Fruit fly (Drosophila melanogaster) whole organism, embryonic: ENCODE data around the gene CG15382.

Experiments used
- Ada2b ChIP-seq: fragments of 200-800 bp; sonication (Bioruptor generic); IDR thresholded peaks from 2 replicates; pipeline ENCODE4 v1.3.6; 2022; ENCODE audit warnings: missing biosample characterization, missing genetic modification characterization
- Atf-2 ChIP-seq: fragments of 200-800 bp; sonication (Bioruptor generic); optimal IDR thresholded peaks from 2 replicates; lab custom pipeline; 2016; ENCODE audit warnings: missing biosample characterization, missing genetic modification characterization
- Bteb2 ChIP-seq: fragments of 200-800 bp; sonication (Bioruptor generic); optimal IDR thresholded peaks from 2 replicates; lab custom pipeline; 2016; ENCODE audit warnings: missing biosample characterization, missing genetic modification characterization
- CG11695 ChIP-seq: fragments of 200-800 bp; sonication (Bioruptor generic); IDR thresholded peaks from 3 replicates; pipeline ENCODE4 v1.3.6; 2022; ENCODE audit warnings: missing biosample characterization, missing genetic modification characterization
- CG13123 ChIP-seq: fragments of 200-800 bp; sonication (Bioruptor generic); optimal IDR thresholded peaks from 2 replicates; lab custom pipeline; 2016; ENCODE audit warnings: missing biosample characterization, missing genetic modification characterization
- CG15073 ChIP-seq: fragments of 200-800 bp; sonication (Bioruptor generic); optimal IDR thresholded peaks from 2 replicates; lab custom pipeline; 2016; ENCODE audit warnings: missing biosample characterization, missing genetic modification characterization
- CG30403 ChIP-seq: fragments of 200-800 bp; sonication (Bioruptor generic); optimal IDR thresholded peaks from 3 replicates; lab custom pipeline; 2016; ENCODE audit warnings: missing biosample characterization, missing genetic modification characterization
- CG3163 ChIP-seq: fragments of 200-800 bp; sonication (Bioruptor generic); optimal IDR thresholded peaks from 3 replicates; lab custom pipeline; 2016; ENCODE audit warnings: missing biosample characterization, missing genetic modification characterization
- CG34376 ChIP-seq: fragments of 200-800 bp; sonication (Bioruptor generic); optimal IDR thresholded peaks from 2 replicates; lab custom pipeline; 2018; ENCODE audit warnings: missing biosample characterization, mild to moderate bottlenecking, missing genetic modification characterization
- CG5245 ChIP-seq: fragments of 200-800 bp; sonication (Bioruptor generic); optimal IDR thresholded peaks from 3 replicates; lab custom pipeline; 2016; ENCODE audit warnings: missing biosample characterization, missing genetic modification characterization
- CG6791 ChIP-seq: fragments of 200-800 bp; sonication (Bioruptor generic); IDR thresholded peaks from 3 replicates; pipeline ENCODE4 v1.3.6; 2022; ENCODE audit warnings: missing biosample characterization, missing genetic modification characterization; ENCODE audit not compliant: partially characterized antibody
- CG6854 ChIP-seq: fragments of 200-800 bp; sonication (Bioruptor generic); optimal IDR thresholded peaks from 3 replicates; lab custom pipeline; 2017; ENCODE audit warnings: missing biosample characterization, mild to moderate bottlenecking, missing genetic modification characterization
- CG8924 ChIP-seq: fragments of 200-800 bp; optimal IDR thresholded peaks from 3 replicates; lab custom pipeline; 2019; ENCODE audit warnings: missing biosample characterization, mild to moderate bottlenecking, missing genetic modification characterization, moderate library complexity
- Camta ChIP-seq: fragments of 200-800 bp; sonication (Bioruptor generic); optimal IDR thresholded peaks from 2 replicates; lab custom pipeline; 2016; ENCODE audit warnings: missing biosample characterization, missing genetic modification characterization
- Dfd ChIP-seq, 2 experiments: fragments of >200 bp; optimal IDR thresholded peaks; 2 replicates each; lab custom pipeline; 2017; ENCODE audit warnings: missing biosample characterization in 2 of 2, missing genetic modification characterization in 2 of 2
- Dp ChIP-seq: fragments of 200-800 bp; sonication (Bioruptor generic); optimal IDR thresholded peaks from 2 replicates; lab custom pipeline; 2018; ENCODE audit warnings: missing biosample characterization, mild to moderate bottlenecking, missing genetic modification characterization, moderate library complexity
- Fer1 ChIP-seq: fragments of 200-800 bp; sonication (Bioruptor generic); optimal IDR thresholded peaks from 2 replicates; lab custom pipeline; 2017; ENCODE audit warnings: missing biosample characterization, mild to moderate bottlenecking, missing genetic modification characterization
- Gsc ChIP-seq: fragments of 200-800 bp; sonication (Bioruptor generic); IDR thresholded peaks from 2 replicates; pipeline ENCODE4 v1.3.6; 2022; ENCODE audit warnings: missing biosample characterization, missing genetic modification characterization
- Gug ChIP-seq: fragments of 200-800 bp; sonication (Bioruptor generic); IDR thresholded peaks from 4 replicates; pipeline ENCODE4 v1.3.6; 2022; ENCODE audit warnings: missing biosample characterization, missing genetic modification characterization
- Lpt ChIP-seq: fragments of >200 bp; optimal IDR thresholded peaks from 2 replicates; lab custom pipeline; 2018; ENCODE audit warnings: missing biosample characterization, missing genetic modification characterization
- MESR4 ChIP-seq: fragments of 200-800 bp; sonication (Bioruptor generic); optimal IDR thresholded peaks from 2 replicates; lab custom pipeline; 2018; ENCODE audit warnings: missing biosample characterization, mild to moderate bottlenecking, missing genetic modification characterization, moderate library complexity
- Mrtf ChIP-seq: fragments of 200-800 bp; sonication (Bioruptor generic); IDR thresholded peaks from 3 replicates; pipeline ENCODE4 v1.3.6; 2022; ENCODE audit warnings: missing biosample characterization, missing genetic modification characterization
- Myb ChIP-seq: fragments of 200-800 bp; sonication (Bioruptor generic); optimal IDR thresholded peaks from 2 replicates; lab custom pipeline; 2016; ENCODE audit warnings: missing biosample characterization, missing genetic modification characterization
- Nf-YA ChIP-seq: fragments of 200-800 bp; sonication (Bioruptor generic); IDR thresholded peaks from 2 replicates; pipeline ENCODE4 v1.3.6; 2022; ENCODE audit warnings: missing biosample characterization, missing genetic modification characterization
- Pdp1 ChIP-seq, 2 experiments: fragments of 200-800 bp; sonication (Bioruptor generic); optimal IDR thresholded peaks; 3 replicates each; lab custom pipeline; 2016; ENCODE audit warnings: missing biosample characterization in 2 of 2, missing genetic modification characterization in 2 of 2, mild to moderate bottlenecking in 1 of 2, moderate library complexity in 1 of 2
- Rx ChIP-seq: fragments of 200-800 bp; sonication (Bioruptor generic); IDR thresholded peaks from 2 replicates; pipeline ENCODE4 v1.3.6; 2022; ENCODE audit warnings: missing biosample characterization, missing genetic modification characterization
- Stat92E ChIP-seq, 3 experiments: fragments of >200 bp in 2 of 3; fragments of 200-800 bp in 1 of 3; sonication (Bioruptor generic) in 1 of 3; optimal IDR thresholded peaks; 2 replicates each; lab custom pipeline; 2017 to 2019; ENCODE audit warnings: missing biosample characterization in 3 of 3, missing genetic modification characterization in 3 of 3, mild to moderate bottlenecking in 1 of 3, moderate library complexity in 1 of 3
- YL-1 ChIP-seq: fragments of 200-800 bp; sonication (Bioruptor generic); optimal IDR thresholded peaks from 3 replicates; lab custom pipeline; 2017; ENCODE audit warnings: missing biosample characterization, mild to moderate bottlenecking, missing genetic modification characterization
- al ChIP-seq: fragments of 200-800 bp; sonication (Bioruptor generic); IDR thresholded peaks from 2 replicates; pipeline ENCODE4 v1.3.6; 2022; ENCODE audit warnings: missing biosample characterization, missing genetic modification characterization
- bcd ChIP-seq: fragments of 200-800 bp; sonication (Bioruptor generic); optimal IDR thresholded peaks from 2 replicates; lab custom pipeline; 2017; ENCODE audit warnings: missing biosample characterization, mild to moderate bottlenecking, missing genetic modification characterization
- bowl ChIP-seq: fragments of 200-800 bp; sonication (Bioruptor generic); IDR thresholded peaks from 2 replicates; pipeline ENCODE4 v1.3.6; 2022; ENCODE audit warnings: missing biosample characterization, missing genetic modification characterization
- crol ChIP-seq: fragments of 200-800 bp; sonication (Bioruptor generic); IDR thresholded peaks from 2 replicates; pipeline ENCODE4 v1.3.6; 2022; ENCODE audit warnings: missing biosample characterization, missing genetic modification characterization
- dati ChIP-seq: fragments of 200-800 bp; sonication (Bioruptor generic); IDR thresholded peaks from 2 replicates; pipeline ENCODE4 v1.3.6; 2022; ENCODE audit warnings: missing biosample characterization, missing genetic modification characterization
- disco-r ChIP-seq: fragments of 200-800 bp; sonication (Bioruptor generic); optimal IDR thresholded peaks from 2 replicates; lab custom pipeline; 2016; ENCODE audit warnings: missing biosample characterization, missing genetic modification characterization
- fd64A ChIP-seq: fragments of 200-800 bp; sonication (Bioruptor generic); optimal IDR thresholded peaks from 3 replicates; lab custom pipeline; 2018; ENCODE audit warnings: missing biosample characterization, mild to moderate bottlenecking, missing genetic modification characterization
- fd96Cb ChIP-seq: fragments of 200-800 bp; sonication (Bioruptor generic); optimal IDR thresholded peaks from 2 replicates; lab custom pipeline; 2018; ENCODE audit warnings: missing biosample characterization, mild to moderate bottlenecking, missing genetic modification characterization, moderate library complexity
- gcm ChIP-seq: fragments of 200-800 bp; sonication (Bioruptor generic); optimal IDR thresholded peaks from 2 replicates; lab custom pipeline; 2019; ENCODE audit warnings: missing biosample characterization, mild to moderate bottlenecking, missing genetic modification characterization, moderate library complexity
- grn ChIP-seq: fragments of 200-800 bp; sonication (Bioruptor generic); optimal IDR thresholded peaks from 3 replicates; lab custom pipeline; 2017; ENCODE audit warnings: missing biosample characterization, missing genetic modification characterization
- lmd ChIP-seq: fragments of 200-800 bp; sonication (Bioruptor generic); IDR thresholded peaks from 2 replicates; pipeline ENCODE4 v1.3.6; 2022; ENCODE audit warnings: missing biosample characterization, missing genetic modification characterization
- lov ChIP-seq, 2 experiments: fragments of 200-800 bp in 1 of 2; fragments of >200 bp in 1 of 2; sonication (Bioruptor generic) in 1 of 2; IDR thresholded peaks in 1 of 2; optimal IDR thresholded peaks in 1 of 2; 2 replicates in 1 of 2; 3 replicates in 1 of 2; pipeline versions ENCODE4 v1.3.6 to Lab custom; 2017 to 2022; ENCODE audit warnings: missing biosample characterization in 1 of 2, missing genetic modification characterization in 1 of 2
- luna ChIP-seq: fragments of 200-800 bp; sonication (Bioruptor generic); optimal IDR thresholded peaks from 2 replicates; lab custom pipeline; 2016; ENCODE audit warnings: missing biosample characterization, missing genetic modification characterization
- nau ChIP-seq: fragments of 200-800 bp; sonication (Bioruptor generic); optimal IDR thresholded peaks from 3 replicates; lab custom pipeline; 2017; ENCODE audit warnings: missing biosample characterization, mild to moderate bottlenecking, missing genetic modification characterization, missing genetic modification reagents
- nom ChIP-seq: fragments of 200-800 bp; sonication (Bioruptor generic); optimal IDR thresholded peaks from 2 replicates; lab custom pipeline; 2017; ENCODE audit warnings: missing biosample characterization, missing genetic modification characterization, mild to moderate bottlenecking, moderate library complexity, missing genetic modification reagents
- org-1 ChIP-seq: fragments of 200-800 bp; sonication (Bioruptor generic); optimal IDR thresholded peaks from 2 replicates; lab custom pipeline; 2017; ENCODE audit warnings: missing biosample characterization, missing genetic modification characterization
- peb ChIP-seq: fragments of 200-800 bp; sonication (Bioruptor generic); IDR thresholded peaks from 2 replicates; pipeline ENCODE4 v1.3.6; 2022; ENCODE audit warnings: missing biosample characterization, missing genetic modification characterization
- pnt ChIP-seq: fragments of 200-800 bp; sonication (Bioruptor generic); optimal IDR thresholded peaks from 3 replicates; lab custom pipeline; 2016; ENCODE audit warnings: missing biosample characterization, missing genetic modification characterization
- repo ChIP-seq: fragments of 200-800 bp; sonication (Bioruptor generic); optimal IDR thresholded peaks from 2 replicates; lab custom pipeline; 2016; ENCODE audit warnings: missing biosample characterization, missing genetic modification characterization
- so ChIP-seq: fragments of 200-800 bp; sonication (Bioruptor generic); IDR thresholded peaks from 3 replicates; pipeline ENCODE4 v1.3.6; 2022; ENCODE audit warnings: missing biosample characterization, missing genetic modification characterization
- stc ChIP-seq: fragments of 200-800 bp; sonication (Bioruptor generic); IDR thresholded peaks from 2 replicates; pipeline ENCODE4 v1.3.6; 2022; ENCODE audit warnings: missing biosample characterization, missing genetic modification characterization
- sug ChIP-seq: fragments of 200-800 bp; optimal IDR thresholded peaks from 2 replicates; lab custom pipeline; 2019; ENCODE audit warnings: missing biosample characterization, mild to moderate bottlenecking, missing genetic modification characterization, moderate library complexity
- yki ChIP-seq: fragments of >200 bp; optimal IDR thresholded peaks from 3 replicates; lab custom pipeline; 2018

The CG15382 gene

DNA sequence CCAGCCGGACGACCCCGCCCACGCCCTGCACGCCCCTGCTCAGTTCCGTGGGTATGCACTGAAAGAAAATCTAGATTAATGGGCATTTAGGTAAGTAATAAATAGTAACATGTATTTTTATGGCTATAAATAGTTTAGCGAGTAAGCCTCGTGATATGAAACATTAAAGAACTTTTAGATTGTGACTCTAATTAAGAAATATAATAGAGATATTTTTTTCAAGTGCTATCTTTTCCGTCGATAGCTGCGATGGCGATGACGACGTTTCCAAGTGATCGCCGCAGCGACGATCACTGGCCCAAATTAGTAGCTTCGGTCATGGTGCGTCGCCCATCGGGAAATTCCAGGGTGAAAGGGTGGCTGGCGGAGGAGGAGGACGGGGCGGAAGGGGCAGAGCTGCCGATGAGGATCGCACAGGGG is 24.6 kb downstream of the CG15382 start (continued):
- peak; percentile 91 for TF ChIP-seq stc
- peak; percentile 58 for TF ChIP-seq Bteb2 (GFP tag; lab: Kevin White, UChicago)
- TF ChIP-seq CG11695 (GFP tag; lab: Robert Waterston, UW) = peak; percentile 89
- TF ChIP-seq nom (GFP tag; lab: Kevin White, UChicago) = peak; percentile 78
- TF ChIP-seq Pdp1 (GFP tag; optimal IDR thresholded peaks at IDR 0.05; lab: Kevin White, UChicago) = peak; percentile 78 to 83
- peak; percentile 9 for TF ChIP-seq CG3163 (GFP tag; lab: Kevin White, UChicago)
- TF ChIP-seq Stat92E (GFP tag; optimal IDR thresholded peaks at IDR 0.05; lab: Kevin White, UChicago) = peak in 1 of 3 experiments; percentile 87
- peak; percentile 88 for TF ChIP-seq Fer1 (GFP tag; lab: Kevin White, UChicago)
- TF ChIP-seq Myb (GFP tag; lab: Kevin White, UChicago) = peak; percentile 15
- TF ChIP-seq nau (GFP tag; lab: Kevin White, UChicago) = peak; percentile 81
- no peak for TF ChIP-seq Dp (GFP tag; lab: Kevin White, UChicago)
- peak; percentile 75 for TF ChIP-seq al (GFP tag; lab: Robert Waterston, UW)
- TF ChIP-seq CG8924 (tag; lab: Kevin White, UChicago) = peak; percentile 93
- peak; percentile 89 for TF ChIP-seq dati (GFP tag; lab: Robert Waterston, UW)
- TF ChIP-seq disco-r (GFP tag; lab: Kevin White, UChicago) = peak; percentile 34
- TF ChIP-seq gcm (GFP tag; lab: Kevin White, UChicago) = peak; percentile 93
- peak; percentile 88 for TF ChIP-seq CG30403 (GFP tag; lab: Kevin White, UChicago)
- peak; percentile 86 for TF ChIP-seq Rx (GFP tag; lab: Robert Waterston, UW)
- peak; percentile 85 for TF ChIP-seq CG5245
- TF ChIP-seq so (GFP tag; lab: Robert Waterston, UW) = peak; percentile 90
- peak; percentile 3 for TF ChIP-seq sug
- peak; percentile 90 for TF ChIP-seq bcd (GFP tag; lab: Kevin White, UChicago)
- no peak; the same call in 1 of the 2 replicates for TF ChIP-seq Gsc (GFP tag; lab: Robert Waterston, UW)
- peak; percentile 79 for TF ChIP-seq CG6854 (GFP tag; lab: Kevin White, UChicago)
- TF ChIP-seq CG6791 (GFP tag; lab: Robert Waterston, UW) = no peak
- TF ChIP-seq MESR4 (GFP tag; lab: Kevin White, UChicago) = peak; percentile 43
- no peak for TF ChIP-seq yki
- TF ChIP-seq YL-1 (GFP tag; lab: Kevin White, UChicago) = peak; percentile 27
- peak; percentile 81 for TF ChIP-seq Camta (GFP tag; lab: Kevin White, UChicago)
- peak; percentile 94 for TF ChIP-seq fd96Cb (tag; lab: Kevin White, UChicago)
- TF ChIP-seq Mrtf (GFP tag; lab: Robert Waterston, UW) = peak; percentile 87
- peak; percentile 55 for TF ChIP-seq CG15073 (GFP tag; lab: Kevin White, UChicago)
- peak; percentile 75 for TF ChIP-seq repo
- TF ChIP-seq Atf-2 (GFP tag; lab: Kevin White, UChicago) = peak; percentile 61
- TF ChIP-seq CG34376 (GFP tag; lab: Kevin White, UChicago) = no peak
- TF ChIP-seq Nf-YA (GFP tag; lab: Robert Waterston, UW) = peak; percentile 81
- peak; percentile 91 for TF ChIP-seq lmd (GFP tag; lab: Robert Waterston, UW)
- TF ChIP-seq bowl (GFP tag; lab: Robert Waterston, UW) = peak; percentile 39; the same call in 1 of the 2 replicates
- peak; percentile 76 for TF ChIP-seq org-1 (GFP tag; lab: Kevin White, UChicago)
- TF ChIP-seq lov (optimal IDR thresholded peaks at IDR 0.05; lab: Kevin White, UChicago) = no peak
- peak; percentile 89 for TF ChIP-seq lov (GFP tag; IDR thresholded peaks at IDR 0.05; lab: Robert Waterston, UW)
- TF ChIP-seq pnt = peak; percentile 74
- peak; percentile 70 for TF ChIP-seq Gug (GFP tag; lab: Robert Waterston, UW)
- TF ChIP-seq luna (GFP tag; lab: Kevin White, UChicago) = no peak
- peak; percentile 83 for TF ChIP-seq peb
- peak; percentile 68 for TF ChIP-seq crol (GFP tag; lab: Robert Waterston, UW)
- TF ChIP-seq Ada2b (GFP tag; lab: Robert Waterston, UW) = peak; percentile 91
- peak; percentile 75 for TF ChIP-seq CG13123 (GFP tag; lab: Kevin White, UChicago)
- no peak for TF ChIP-seq Lpt (GFP tag; lab: Kevin White, UChicago)
- TF ChIP-seq grn (GFP tag; lab: Kevin White, UChicago) = peak; percentile 29
- TF ChIP-seq fd64A (GFP tag; lab: Kevin White, UChicago) = peak; percentile 82
- TF ChIP-seq Dfd (GFP tag; optimal IDR thresholded peaks at IDR 0.05; lab: Kevin White, UChicago) = no peak
